Fruit fly (Drosophila melanogaster) whole organism, embryonic: ENCODE data around the gene CG11131.
A peak's percentile ranks its signal among the peaks of the same experiment; 100 is the strongest.

ENCODE experiments used
- Antp ChIP-seq: fragments of 200-800 bp; sonication (Bioruptor generic); optimal IDR thresholded peaks from 3 replicates; lab custom pipeline; 2016; ENCODE audit warnings: missing biosample characterization, missing genetic modification characterization
- Atf3 ChIP-seq: fragments of 200-800 bp; sonication (Bioruptor generic); optimal IDR thresholded peaks from 3 replicates; lab custom pipeline; 2016; ENCODE audit warnings: missing biosample characterization, missing genetic modification characterization
- B-H2 ChIP-seq: fragments of 200-800 bp; sonication (Bioruptor generic); optimal IDR thresholded peaks from 2 replicates; lab custom pipeline; 2018; ENCODE audit warnings: missing biosample characterization, mild to moderate bottlenecking, missing genetic modification characterization
- C15 ChIP-seq: fragments of 200-800 bp; sonication (Bioruptor generic); IDR thresholded peaks from 3 replicates; pipeline ENCODE4 v1.3.6; 2022; ENCODE audit warnings: missing biosample characterization, missing genetic modification characterization
- CG1024 ChIP-seq: fragments of 200-800 bp; sonication (Bioruptor generic); IDR thresholded peaks from 2 replicates; pipeline ENCODE4 v1.3.6; 2022; ENCODE audit warnings: missing biosample characterization, missing genetic modification characterization
- CG10267 ChIP-seq: fragments of 200-800 bp; sonication (Bioruptor generic); optimal IDR thresholded peaks from 2 replicates; lab custom pipeline; 2018; ENCODE audit warnings: missing biosample characterization, mild to moderate bottlenecking, missing genetic modification characterization, moderate library complexity
- CG10565 ChIP-seq: fragments of 200-800 bp; sonication (Bioruptor generic); optimal IDR thresholded peaks from 3 replicates; lab custom pipeline; 2016; ENCODE audit warnings: missing biosample characterization, mild to moderate bottlenecking, missing genetic modification characterization
- CG11093 ChIP-seq: fragments of 200-800 bp; sonication (Bioruptor generic); IDR thresholded peaks from 3 replicates; pipeline ENCODE4 v1.3.6; 2022; ENCODE audit warnings: missing biosample characterization, missing genetic modification characterization
- CG1233 ChIP-seq: fragments of 200-800 bp; sonication (Bioruptor generic); optimal IDR thresholded peaks from 4 replicates; lab custom pipeline; 2018; ENCODE audit warnings: missing biosample characterization, mild to moderate bottlenecking, missing genetic modification characterization
- CG13296 ChIP-seq: fragments of 200-800 bp; sonication (Bioruptor generic); optimal IDR thresholded peaks from 3 replicates; lab custom pipeline; 2018; ENCODE audit warnings: missing biosample characterization, mild to moderate bottlenecking, missing genetic modification characterization
- CG14965 ChIP-seq: fragments of 200-800 bp; sonication (Bioruptor generic); optimal IDR thresholded peaks from 2 replicates; lab custom pipeline; 2016; ENCODE audit warnings: missing biosample characterization, missing genetic modification characterization, borderline replicate concordance
- CG1529 ChIP-seq: fragments of 200-800 bp; sonication (Bioruptor generic); optimal IDR thresholded peaks from 3 replicates; lab custom pipeline; 2018; ENCODE audit warnings: missing biosample characterization, missing genetic modification characterization
- CG16815 ChIP-seq: fragments of 200-800 bp; sonication (Bioruptor generic); optimal IDR thresholded peaks from 3 replicates; lab custom pipeline; 2017; ENCODE audit warnings: missing biosample characterization, mild to moderate bottlenecking, missing genetic modification characterization
- CG17802 ChIP-seq: fragments of 200-800 bp; sonication (Bioruptor generic); optimal IDR thresholded peaks from 2 replicates; lab custom pipeline; 2018; ENCODE audit warnings: missing biosample characterization, mild to moderate bottlenecking, missing genetic modification characterization, moderate library complexity
- CG6654 ChIP-seq: fragments of 200-800 bp; sonication (Bioruptor generic); optimal IDR thresholded peaks from 2 replicates; lab custom pipeline; 2017; ENCODE audit warnings: missing biosample characterization, mild to moderate bottlenecking, missing genetic modification characterization
- CG6791 ChIP-seq: fragments of 200-800 bp; sonication (Bioruptor generic); IDR thresholded peaks from 3 replicates; pipeline ENCODE4 v1.3.6; 2022; ENCODE audit warnings: missing biosample characterization, missing genetic modification characterization; ENCODE audit not compliant: partially characterized antibody
- CG6813 ChIP-seq: fragments of 200-800 bp; sonication (Bioruptor generic); optimal IDR thresholded peaks from 2 replicates; lab custom pipeline; 2017; ENCODE audit warnings: missing biosample characterization, missing genetic modification characterization, mild to moderate bottlenecking, moderate library complexity, missing genetic modification reagents
- CG8478 ChIP-seq: fragments of >200 bp; optimal IDR thresholded peaks from 2 replicates; lab custom pipeline; 2018
- E2f1 ChIP-seq: fragments of 200-800 bp; sonication (Bioruptor generic); IDR thresholded peaks from 2 replicates; pipeline ENCODE4 v1.3.6; 2022; ENCODE audit warnings: missing biosample characterization, missing genetic modification characterization
- Fer2 ChIP-seq: fragments of 200-800 bp; sonication (Bioruptor generic); optimal IDR thresholded peaks from 2 replicates; lab custom pipeline; 2018; ENCODE audit warnings: missing biosample characterization, mild to moderate bottlenecking, missing genetic modification characterization, moderate library complexity
- Gsc ChIP-seq: fragments of 200-800 bp; sonication (Bioruptor generic); IDR thresholded peaks from 2 replicates; pipeline ENCODE4 v1.3.6; 2022; ENCODE audit warnings: missing biosample characterization, missing genetic modification characterization
- Hey ChIP-seq: fragments of 200-800 bp; sonication (Bioruptor generic); optimal IDR thresholded peaks from 3 replicates; lab custom pipeline; 2018; ENCODE audit warnings: missing biosample characterization, mild to moderate bottlenecking, missing genetic modification characterization
- HmgZ ChIP-seq: fragments of 200-800 bp; sonication (Bioruptor generic); optimal IDR thresholded peaks from 2 replicates; lab custom pipeline; 2018; ENCODE audit warnings: missing biosample characterization, mild to moderate bottlenecking, missing genetic modification characterization
- Hr3 ChIP-seq: fragments of 200-800 bp; sonication (Bioruptor generic); optimal IDR thresholded peaks from 3 replicates; lab custom pipeline; 2016; ENCODE audit warnings: missing biosample characterization, missing genetic modification characterization
- Lpt ChIP-seq: fragments of >200 bp; optimal IDR thresholded peaks from 2 replicates; lab custom pipeline; 2018; ENCODE audit warnings: missing biosample characterization, missing genetic modification characterization
- Med ChIP-seq: fragments of 200-800 bp; sonication (Bioruptor generic); peaks from one replicate; lab custom pipeline; 2016; ENCODE audit warnings: missing biosample characterization, missing genetic modification characterization, mild to moderate bottlenecking, inconsistent platforms, moderate library complexity
- Mrtf ChIP-seq: fragments of 200-800 bp; sonication (Bioruptor generic); IDR thresholded peaks from 3 replicates; pipeline ENCODE4 v1.3.6; 2022; ENCODE audit warnings: missing biosample characterization, missing genetic modification characterization
- Rx ChIP-seq: fragments of 200-800 bp; sonication (Bioruptor generic); IDR thresholded peaks from 2 replicates; pipeline ENCODE4 v1.3.6; 2022; ENCODE audit warnings: missing biosample characterization, missing genetic modification characterization
- Scr ChIP-seq: fragments of 200-800 bp; sonication (Bioruptor generic); IDR thresholded peaks from 2 replicates; pipeline ENCODE4 v1.3.6; 2022; ENCODE audit warnings: missing biosample characterization, missing genetic modification characterization; ENCODE audit not compliant: partially characterized antibody
- bab2 ChIP-seq: fragments of 200-800 bp; sonication (Bioruptor generic); optimal IDR thresholded peaks from 2 replicates; lab custom pipeline; 2016; ENCODE audit warnings: missing biosample characterization, missing genetic modification characterization
- cad ChIP-seq: fragments of >200 bp; optimal IDR thresholded peaks from 2 replicates; lab custom pipeline; 2017; ENCODE audit warnings: missing biosample characterization, missing genetic modification characterization
- crol ChIP-seq: fragments of 200-800 bp; sonication (Bioruptor generic); IDR thresholded peaks from 2 replicates; pipeline ENCODE4 v1.3.6; 2022; ENCODE audit warnings: missing biosample characterization, missing genetic modification characterization
- esg ChIP-seq: fragments of 200-800 bp; sonication (Bioruptor generic); conservative IDR thresholded peaks from 2 replicates; pipeline ENCODE4 v1.3.6; 2022; ENCODE audit warnings: missing biosample characterization, missing genetic modification characterization
- exex ChIP-seq: fragments of 200-800 bp; sonication (Bioruptor generic); optimal IDR thresholded peaks from 4 replicates; lab custom pipeline; 2018; ENCODE audit warnings: missing biosample characterization, mild to moderate bottlenecking, missing genetic modification characterization, moderate library complexity
- gro ChIP-seq: fragments of 200-800 bp; sonication (Bioruptor generic); optimal IDR thresholded peaks from 2 replicates; lab custom pipeline; 2016; ENCODE audit warnings: missing biosample characterization, missing genetic modification characterization
- gsb ChIP-seq: fragments of 200-800 bp; sonication (Bioruptor generic); IDR thresholded peaks from 2 replicates; pipeline ENCODE4 v1.3.6; 2022; ENCODE audit warnings: missing biosample characterization, missing genetic modification characterization
- gsb-n ChIP-seq: fragments of 200-800 bp; sonication (Bioruptor generic); optimal IDR thresholded peaks from 3 replicates; lab custom pipeline; 2018; ENCODE audit warnings: missing biosample characterization, mild to moderate bottlenecking, missing genetic modification characterization
- kay ChIP-seq: fragments of 200-800 bp; sonication (Bioruptor generic); optimal IDR thresholded peaks from 2 replicates; lab custom pipeline; 2016; ENCODE audit warnings: missing biosample characterization, missing genetic modification characterization
- otp ChIP-seq: fragments of 200-800 bp; sonication (Bioruptor generic); IDR thresholded peaks from 3 replicates; pipeline ENCODE4, ENCODE4 v1.3.6; 2022; ENCODE audit warnings: missing biosample characterization, missing genetic modification characterization
- peb ChIP-seq: fragments of 200-800 bp; sonication (Bioruptor generic); IDR thresholded peaks from 2 replicates; pipeline ENCODE4 v1.3.6; 2022; ENCODE audit warnings: missing biosample characterization, missing genetic modification characterization
- pfk ChIP-seq: fragments of 200-800 bp; sonication (Bioruptor generic); optimal IDR thresholded peaks from 2 replicates; lab custom pipeline; 2018; ENCODE audit warnings: missing biosample characterization, mild to moderate bottlenecking, missing genetic modification characterization, moderate library complexity
- pho ChIP-seq: fragments of 200-800 bp; sonication (Bioruptor generic); optimal IDR thresholded peaks from 2 replicates; lab custom pipeline; 2016; ENCODE audit warnings: missing biosample characterization, missing genetic modification characterization
- sisA ChIP-seq: fragments of 200-800 bp; sonication (Bioruptor generic); IDR thresholded peaks from 2 replicates; pipeline ENCODE4 v1.3.6; 2022; ENCODE audit warnings: missing biosample characterization, missing genetic modification characterization
- slp2 ChIP-seq: fragments of 200-800 bp; sonication (Bioruptor generic); optimal IDR thresholded peaks from 2 replicates; lab custom pipeline; 2016; ENCODE audit warnings: missing biosample characterization, missing genetic modification characterization
- so ChIP-seq: fragments of 200-800 bp; sonication (Bioruptor generic); IDR thresholded peaks from 3 replicates; pipeline ENCODE4 v1.3.6; 2022; ENCODE audit warnings: missing biosample characterization, missing genetic modification characterization
- tx ChIP-seq: fragments of 200-800 bp; sonication (Bioruptor generic); optimal IDR thresholded peaks from 2 replicates; lab custom pipeline; 2016; ENCODE audit warnings: missing biosample characterization, missing genetic modification characterization
- vfl ChIP-seq: fragments of 200-800 bp; sonication (Bioruptor generic); optimal IDR thresholded peaks from 2 replicates; lab custom pipeline; 2016; ENCODE audit warnings: missing biosample characterization, missing genetic modification characterization

CG11131 gene

dm6 chr3L:22870378-22870777, 28.2 kb upstream of the CG11131 start (continued):
- TF ChIP-seq Gsc (no peak), CG16815 (no peak), pho (GFP tag; lab: Kevin White, UChicago) (no peak), Hr3 (no peak), Hey (tag; lab: Kevin White, UChicago) (peak; percentile 21), crol (GFP tag; lab: Robert Waterston, UW) (peak; percentile 79), Atf3 (GFP tag; lab: Kevin White, UChicago) (no peak), cad (GFP tag; lab: Kevin White, UChicago) (no peak), Fer2 (tag; lab: Kevin White, UChicago) (no peak), CG1529 (GFP tag; lab: Kevin White, UChicago) (no peak), CG6791 (GFP tag; lab: Robert Waterston, UW) (no peak), Mrtf (no peak), otp (GFP tag; lab: Robert Waterston, UW) (no peak), vfl (GFP tag; lab: Kevin White, UChicago) (no peak), CG17802 (no peak), kay (GFP tag; lab: Kevin White, UChicago) (peak; percentile 63), CG14965 (no peak), CG6654 (no peak), Antp (GFP tag; lab: Kevin White, UChicago) (no peak), B-H2 (GFP tag; lab: Kevin White, UChicago) (no peak), Scr (no peak), Med (GFP tag; lab: Kevin White, UChicago) (no peak), Rx (no peak), exex (tag; lab: Kevin White, UChicago) (peak; percentile 16), E2f1 (no peak), CG10565 (GFP tag; lab: Kevin White, UChicago) (no peak), Lpt (GFP tag; lab: Kevin White, UChicago) (no peak), CG8478 (lab: Kevin White, UChicago) (no peak), CG13296 (GFP tag; lab: Kevin White, UChicago) (no peak), CG1233 (GFP tag; lab: Kevin White, UChicago) (no peak), sisA (GFP tag; lab: Robert Waterston, UW) (no peak), tx (GFP tag; lab: Kevin White, UChicago) (no peak), pfk (no peak), peb (no peak), so (GFP tag; lab: Robert Waterston, UW) (no peak), gro (GFP tag; lab: Kevin White, UChicago) (no peak), bab2 (GFP tag; lab: Kevin White, UChicago) (no peak), esg (GFP tag; lab: Robert Waterston, UW) (no peak), gsb-n (tag; lab: Kevin White, UChicago) (no peak), C15 (GFP tag; lab: Robert Waterston, UW) (no peak), CG10267 (tag; lab: Kevin White, UChicago) (no peak), HmgZ (peak; percentile 5), gsb (GFP tag; lab: Robert Waterston, UW) (no peak), CG6813 (GFP tag; lab: Kevin White, UChicago) (no peak), CG1024 (GFP tag; lab: Robert Waterston, UW) (no peak), slp2 (GFP tag; lab: Kevin White, UChicago) (no peak), CG11093 (GFP tag; lab: Robert Waterston, UW) (no peak)
